Worm (Caenorhabditis elegans) whole organism, L3 larva: ENCODE results near the gene myo-6.
A peak's percentile ranks its signal among the peaks of the same experiment; 100 is the strongest.

Experiments
- R02D3.7 ChIP-seq: fragments of 150-350 bp; optimal IDR thresholded peaks from 2 replicates; lab custom pipeline; 2014; ENCODE audit warnings: missing biosample characterization, missing genetic modification characterization
- ZK546.5 ChIP-seq: sonication (generic microtip); optimal IDR thresholded peaks from 2 replicates; lab custom pipeline; 2017; ENCODE audit warnings: missing biosample characterization, missing genetic modification characterization
- aly-2 ChIP-seq: fragments of 150-350 bp; optimal IDR thresholded peaks from 2 replicates; lab custom pipeline; 2014; ENCODE audit warnings: missing biosample characterization, missing genetic modification characterization
- ama-1 ChIP-seq: fragments of 150-350 bp; optimal IDR thresholded peaks from 2 replicates; lab custom pipeline; 2018
- ceh-16 ChIP-seq: sonication (generic microtip); optimal IDR thresholded peaks from 2 replicates; lab custom pipeline; 2017; ENCODE audit warnings: missing biosample characterization, missing genetic modification characterization
- ceh-28 ChIP-seq: fragments of 150-350 bp; optimal IDR thresholded peaks from 2 replicates; lab custom pipeline; 2014; ENCODE audit warnings: missing biosample characterization, missing genetic modification reagents, missing genetic modification characterization
- ceh-82 ChIP-seq: fragments of 150-350 bp; optimal IDR thresholded peaks from 2 replicates; lab custom pipeline; 2014; ENCODE audit warnings: missing biosample characterization, missing genetic modification characterization
- ceh-9 ChIP-seq: sonication (generic microtip); optimal IDR thresholded peaks from 2 replicates; lab custom pipeline; 2018; ENCODE audit warnings: missing biosample characterization, missing genetic modification characterization
- daf-12 ChIP-seq: fragments of 150-350 bp; optimal IDR thresholded peaks from 2 replicates; lab custom pipeline; 2014; ENCODE audit warnings: missing biosample characterization, missing genetic modification reagents, missing genetic modification characterization
- egl-27 ChIP-seq: sonication (generic microtip); optimal IDR thresholded peaks from 4 replicates; lab custom pipeline; 2017; ENCODE audit warnings: missing biosample characterization, missing genetic modification reagents, missing genetic modification characterization
- egl-5 ChIP-seq: fragments of 150-350 bp; optimal IDR thresholded peaks from 2 replicates; lab custom pipeline; 2017; ENCODE audit warnings: missing biosample characterization, missing genetic modification reagents, missing genetic modification characterization, inconsistent platforms
- elt-1 ChIP-seq: fragments of 150-350 bp; optimal IDR thresholded peaks from 2 replicates; lab custom pipeline; 2014; ENCODE audit warnings: missing biosample characterization, missing genetic modification characterization
- elt-2 ChIP-seq: sonication (generic microtip); optimal IDR thresholded peaks from 2 replicates; lab custom pipeline; 2016; ENCODE audit warnings: missing genetic modification reagents, mild to moderate bottlenecking, missing genetic modification characterization, missing compliant biosample characterization
- elt-3 ChIP-seq, 3 experiments: fragments of 150-350 bp in 1 of 3; sonication (generic microtip) in 2 of 3; optimal IDR thresholded peaks; 2 replicates in 2 of 3; 4 replicates in 1 of 3; lab custom pipeline; 2014 to 2017; ENCODE audit warnings: missing biosample characterization in 3 of 3, missing genetic modification characterization in 3 of 3
- eor-1 ChIP-seq, 2 experiments: fragments of 150-350 bp; optimal IDR thresholded peaks; 2 replicates each; lab custom pipeline; 2014 to 2018; ENCODE audit warnings: missing biosample characterization in 2 of 2, missing genetic modification characterization in 2 of 2
- fkh-10 ChIP-seq: sonication (generic microtip); optimal IDR thresholded peaks from 2 replicates; lab custom pipeline; 2017; ENCODE audit warnings: missing biosample characterization, missing genetic modification reagents, missing genetic modification characterization
- fkh-2 ChIP-seq: fragments of 150-350 bp; optimal IDR thresholded peaks from 2 replicates; lab custom pipeline; 2014; ENCODE audit warnings: missing biosample characterization, missing genetic modification reagents, missing genetic modification characterization
- fos-1 ChIP-seq: fragments of 150-350 bp; optimal IDR thresholded peaks from 2 replicates; lab custom pipeline; 2014; ENCODE audit warnings: missing biosample characterization, missing genetic modification characterization
- hmg-11 ChIP-seq: sonication (generic microtip); optimal IDR thresholded peaks from 2 replicates; lab custom pipeline; 2016; ENCODE audit warnings: missing genetic modification characterization, missing compliant biosample characterization
- jun-1 ChIP-seq: fragments of 150-350 bp; optimal IDR thresholded peaks from 2 replicates; lab custom pipeline; 2014; ENCODE audit warnings: missing biosample characterization, missing genetic modification reagents, missing genetic modification characterization
- lin-15B ChIP-seq: fragments of 150-350 bp; optimal IDR thresholded peaks from 2 replicates; lab custom pipeline; 2014; ENCODE audit warnings: missing biosample characterization, missing genetic modification characterization
- lin-39 ChIP-seq: fragments of 150-350 bp; optimal IDR thresholded peaks from 2 replicates; lab custom pipeline; 2018; ENCODE audit warnings: missing biosample characterization, missing genetic modification reagents, missing genetic modification characterization
- lsy-12 ChIP-seq: sonication (generic microtip); optimal IDR thresholded peaks from 2 replicates; lab custom pipeline; 2016; ENCODE audit warnings: mild to moderate bottlenecking, missing genetic modification characterization, missing compliant biosample characterization
- mdl-1 ChIP-seq: fragments of 150-350 bp; optimal IDR thresholded peaks from 2 replicates; lab custom pipeline; 2014; ENCODE audit warnings: missing biosample characterization, missing genetic modification characterization
- mml-1 ChIP-seq: fragments of 150-350 bp; sonication (generic microtip); optimal IDR thresholded peaks from 3 replicates; lab custom pipeline; 2014; ENCODE audit warnings: missing biosample characterization, missing genetic modification characterization
- nfya-1 ChIP-seq: sonication (generic microtip); optimal IDR thresholded peaks from 2 replicates; lab custom pipeline; 2017; ENCODE audit warnings: missing genetic modification characterization, mild to moderate bottlenecking, missing compliant biosample characterization, antibody characterized with exemption, moderate library complexity; ENCODE audit not compliant: insufficient read depth
- nhr-11 ChIP-seq: fragments of 150-350 bp; optimal IDR thresholded peaks from 2 replicates; lab custom pipeline; 2014; ENCODE audit warnings: missing biosample characterization, missing genetic modification characterization
- nhr-12 ChIP-seq: fragments of 150-350 bp; optimal IDR thresholded peaks from 2 replicates; lab custom pipeline; 2014; ENCODE audit warnings: missing biosample characterization, missing genetic modification characterization
- nhr-23 ChIP-seq: fragments of 150-350 bp; optimal IDR thresholded peaks from 2 replicates; lab custom pipeline; 2014; ENCODE audit warnings: missing biosample characterization, missing genetic modification reagents, missing genetic modification characterization
- nhr-237 ChIP-seq: fragments of 150-350 bp; optimal IDR thresholded peaks from 2 replicates; lab custom pipeline; 2014; ENCODE audit warnings: missing biosample characterization, missing genetic modification characterization
- nhr-25 ChIP-seq: sonication (generic microtip); optimal IDR thresholded peaks from 2 replicates; lab custom pipeline; 2017; ENCODE audit warnings: missing biosample characterization, missing genetic modification characterization
- nhr-28 ChIP-seq: fragments of 150-350 bp; optimal IDR thresholded peaks from 2 replicates; lab custom pipeline; 2014; ENCODE audit warnings: missing biosample characterization, missing genetic modification characterization
- nhr-43 ChIP-seq: sonication (generic microtip); optimal IDR thresholded peaks from 2 replicates; lab custom pipeline; 2016; ENCODE audit warnings: mild to moderate bottlenecking, missing genetic modification characterization, missing compliant biosample characterization; ENCODE audit not compliant: poor library complexity, severe bottlenecking
- nhr-67 ChIP-seq: fragments of 150-350 bp; optimal IDR thresholded peaks from 2 replicates; lab custom pipeline; 2014; ENCODE audit warnings: missing biosample characterization, missing genetic modification characterization
- nhr-76 ChIP-seq: fragments of 150-350 bp; sonication (generic microtip); optimal IDR thresholded peaks from 5 replicates; lab custom pipeline; 2014; ENCODE audit warnings: missing biosample characterization, missing genetic modification characterization
- nhr-77 ChIP-seq: fragments of 150-350 bp; optimal IDR thresholded peaks from 2 replicates; lab custom pipeline; 2014; ENCODE audit warnings: missing biosample characterization, missing genetic modification characterization
- pha-4 ChIP-seq: fragments of 150-350 bp; optimal IDR thresholded peaks from 2 replicates; lab custom pipeline; 2014; ENCODE audit warnings: missing biosample characterization, missing genetic modification reagents, missing genetic modification characterization
- pqm-1 ChIP-seq: fragments of 150-350 bp; optimal IDR thresholded peaks from 2 replicates; lab custom pipeline; 2017; ENCODE audit warnings: missing biosample characterization, missing genetic modification characterization, inconsistent platforms
- sea-2 ChIP-seq: fragments of 150-350 bp; sonication (generic microtip); optimal IDR thresholded peaks from 4 replicates; lab custom pipeline; 2014; ENCODE audit warnings: missing biosample characterization, missing genetic modification reagents, missing genetic modification characterization
- skn-1 ChIP-seq: fragments of 150-350 bp; optimal IDR thresholded peaks from 2 replicates; lab custom pipeline; 2014; ENCODE audit warnings: missing biosample characterization, missing genetic modification characterization
- snpc-4 ChIP-seq: fragments of 150-350 bp; optimal IDR thresholded peaks from 2 replicates; lab custom pipeline; 2014; ENCODE audit warnings: missing biosample characterization, missing genetic modification characterization
- tbx-2 ChIP-seq: sonication (generic microtip); optimal IDR thresholded peaks from 2 replicates; lab custom pipeline; 2016; ENCODE audit warnings: mild to moderate bottlenecking, missing genetic modification characterization, missing compliant biosample characterization
- unc-39 ChIP-seq: sonication (generic microtip); optimal IDR thresholded peaks from 4 replicates; lab custom pipeline; 2017; ENCODE audit warnings: missing biosample characterization, missing genetic modification characterization
- unc-62 ChIP-seq: fragments of 150-350 bp; sonication (generic microtip); optimal IDR thresholded peaks from 4 replicates; lab custom pipeline; 2014; ENCODE audit warnings: missing biosample characterization, missing genetic modification reagents, missing genetic modification characterization
- zag-1 ChIP-seq: fragments of 150-350 bp; optimal IDR thresholded peaks from 2 replicates; lab custom pipeline; 2014; ENCODE audit warnings: missing biosample characterization, missing genetic modification characterization
- ztf-11 ChIP-seq: fragments of 150-350 bp; optimal IDR thresholded peaks from 2 replicates; lab custom pipeline; 2014; ENCODE audit warnings: missing biosample characterization, missing genetic modification characterization
- ztf-4 ChIP-seq: fragments of 150-350 bp; optimal IDR thresholded peaks from 2 replicates; lab custom pipeline; 2014; ENCODE audit warnings: missing biosample characterization, missing genetic modification characterization

Gene myo-6

DNA sequence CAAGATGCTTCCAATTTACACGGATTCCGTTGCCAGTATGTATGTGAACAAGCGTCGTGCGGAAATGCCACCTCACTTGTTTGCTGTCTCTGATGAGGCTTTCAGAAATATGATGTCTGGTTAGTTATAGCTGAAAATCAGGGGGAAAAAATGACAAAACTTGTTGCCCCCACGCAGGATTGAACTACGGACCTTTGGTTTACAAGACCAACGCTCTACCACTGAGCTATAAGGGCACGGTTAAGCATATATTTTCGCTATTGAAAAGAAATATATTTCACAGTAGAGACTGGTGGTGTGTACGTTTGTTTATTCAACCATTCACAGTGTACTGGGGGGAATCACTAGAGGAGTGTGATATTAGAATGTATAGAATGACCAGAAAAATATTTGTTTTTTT is 1.6 kb downstream of the myo-6 start:
- no peak for TF ChIP-seq ztf-4 (tag; lab: Kevin White, UChicago)
- no peak for TF ChIP-seq nhr-12 (tag; lab: Kevin White, UChicago)
- TF ChIP-seq lin-39 (tag; lab: Kevin White, UChicago), result no peak
- TF ChIP-seq, all 47 proteins: peak for 0

DNA sequence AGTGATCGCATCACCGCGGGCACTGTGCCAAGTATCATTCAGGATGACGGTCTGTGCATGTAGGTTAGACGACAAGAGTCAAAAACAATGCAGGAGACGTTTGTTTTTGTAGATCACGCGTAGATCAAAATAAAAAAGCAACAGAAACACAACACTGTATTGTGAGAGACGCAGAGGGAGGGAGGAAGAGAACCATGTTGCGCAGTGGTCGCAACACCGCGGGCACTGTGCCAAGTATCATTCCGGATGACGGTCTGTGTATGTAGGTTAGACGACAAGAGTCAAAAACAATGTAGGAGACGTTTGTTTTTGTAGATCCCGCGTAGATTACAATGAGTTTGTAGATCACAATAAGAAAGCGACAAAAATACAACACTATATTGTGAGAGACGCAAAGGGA is 9.4 kb downstream of the myo-6 start:
- TF ChIP-seq nfya-1 (tag; lab: Kevin White, UChicago) (no peak), nhr-25 (tag; lab: Kevin White, UChicago) (no peak), R02D3.7 (tag; lab: Kevin White, UChicago) (no peak)

DNA sequence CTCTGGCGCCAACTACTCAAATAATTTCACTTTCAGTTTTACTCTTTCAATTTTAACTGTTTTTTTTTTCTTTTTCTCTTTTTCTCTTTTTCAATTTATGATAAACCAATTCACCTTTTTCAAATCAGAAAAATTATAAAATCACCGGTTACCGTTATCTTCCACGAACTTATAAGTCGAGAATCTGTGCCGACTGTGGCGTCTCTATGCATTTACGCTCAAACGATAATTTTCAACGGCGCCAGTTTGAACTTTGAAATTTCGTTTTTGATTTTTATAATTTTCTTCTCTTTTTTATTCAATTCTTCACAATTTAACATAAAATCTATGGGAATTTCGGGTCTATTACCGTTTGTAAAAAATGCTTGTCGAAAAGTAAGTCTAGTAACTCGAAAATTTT is 13.8 kb downstream of the myo-6 start, which contains the start of gene exo-1:
Gene exo-1 (plus strand): TSS at position 101 of the 400 bp plus-strand sequence.
- TF ChIP-seq sea-2, result no peak
- TF ChIP-seq nhr-237 (tag; lab: Kevin White, UChicago), result no peak
- TF ChIP-seq mml-1 (tag; lab: Kevin White, UChicago), result no peak
- no peak for TF ChIP-seq nhr-77 (tag; lab: Kevin White, UChicago)
- TF ChIP-seq zag-1 (tag; lab: Kevin White, UChicago), result no peak
- peak; percentile 70 for TF ChIP-seq nfya-1 (tag; lab: Kevin White, UChicago)
- no peak for TF ChIP-seq tbx-2
- TF ChIP-seq nhr-67 (tag; lab: Kevin White, UChicago), result no peak
- TF ChIP-seq pha-4 (tag; lab: Kevin White, UChicago), result peak; percentile 79
- no peak for TF ChIP-seq egl-5
- TF ChIP-seq unc-62 (GFP tag; lab: Kevin White, UChicago), result no peak
- peak; percentile 29 for TF ChIP-seq skn-1 (tag; lab: Kevin White, UChicago)
- TF ChIP-seq lin-39 (tag; lab: Kevin White, UChicago), result no peak
- peak; percentile 82 for TF ChIP-seq nhr-23 (tag; lab: Kevin White, UChicago)
- TF ChIP-seq hmg-11, result no peak
- no peak for TF ChIP-seq nhr-11 (tag; lab: Kevin White, UChicago)
- no peak for TF ChIP-seq fkh-2 (tag; lab: Kevin White, UChicago)
- no peak for TF ChIP-seq lsy-12 (tag; lab: Kevin White, UChicago)
- peak; percentile 54 for TF ChIP-seq nhr-25 (tag; lab: Kevin White, UChicago)
- TF ChIP-seq snpc-4 (tag; lab: Kevin White, UChicago), result no peak
- TF ChIP-seq ceh-16 (tag; lab: Kevin White, UChicago), result no peak
- TF ChIP-seq nhr-43 (tag; lab: Kevin White, UChicago), result no peak
- TF ChIP-seq ceh-82, result no peak
- TF ChIP-seq elt-1 (tag; lab: Kevin White, UChicago), result no peak
- TF ChIP-seq elt-3 (tag; optimal IDR thresholded peaks at IDR 0.05; lab: Kevin White, UChicago), result peak in 1 of 3 experiments; percentile 6
- TF ChIP-seq mdl-1, result no peak
- no peak for TF ChIP-seq elt-2 (tag; lab: Kevin White, UChicago)
- TF ChIP-seq ztf-4 (tag; lab: Kevin White, UChicago), result no peak
- no peak for TF ChIP-seq nhr-28 (tag; lab: Kevin White, UChicago)
- TF ChIP-seq pqm-1 (tag; lab: Kevin White, UChicago), result peak; percentile 70
- TF ChIP-seq daf-12, result no peak
- no peak for TF ChIP-seq jun-1 (tag; lab: Kevin White, UChicago)
- TF ChIP-seq ceh-9 (tag; lab: Kevin White, UChicago), result no peak
- TF ChIP-seq eor-1 (tag; optimal IDR thresholded peaks at IDR 0.05; lab: Kevin White, UChicago), result no peak
- TF ChIP-seq lin-15B (tag; lab: Kevin White, UChicago), result peak; percentile 81
- TF ChIP-seq aly-2 (tag; lab: Kevin White, UChicago), result no peak
- no peak for TF ChIP-seq ZK546.5 (tag; lab: Kevin White, UChicago)
- TF ChIP-seq egl-27 (tag; lab: Kevin White, UChicago), result no peak
- no peak for TF ChIP-seq nhr-12 (tag; lab: Kevin White, UChicago)
- no peak for TF ChIP-seq fkh-10 (GFP tag; lab: Kevin White, UChicago)
- peak; percentile 71 for TF ChIP-seq ceh-28
- TF ChIP-seq unc-39, result no peak
- no peak for TF ChIP-seq ama-1 (lab: Kevin White, UChicago)
- TF ChIP-seq ztf-11 (tag; lab: Kevin White, UChicago), result no peak
- TF ChIP-seq R02D3.7 (tag; lab: Kevin White, UChicago), result no peak
- TF ChIP-seq nhr-76 (tag; lab: Kevin White, UChicago), result no peak
- TF ChIP-seq fos-1 (tag; lab: Kevin White, UChicago), result no peak
